Fruit fly (Drosophila melanogaster) S2 (cell line): ENCODE measurements around the gene Esyt2.

ENCODE experiments used
- CG8478 ChIP-seq: fragments of >200 bp; optimal IDR thresholded peaks from 2 replicates; lab custom pipeline; 2018
- CTCF ChIP-seq, 2 experiments: fragments of >200 bp; optimal IDR thresholded peaks; 2 replicates each; lab custom pipeline; 2018

DNA sequence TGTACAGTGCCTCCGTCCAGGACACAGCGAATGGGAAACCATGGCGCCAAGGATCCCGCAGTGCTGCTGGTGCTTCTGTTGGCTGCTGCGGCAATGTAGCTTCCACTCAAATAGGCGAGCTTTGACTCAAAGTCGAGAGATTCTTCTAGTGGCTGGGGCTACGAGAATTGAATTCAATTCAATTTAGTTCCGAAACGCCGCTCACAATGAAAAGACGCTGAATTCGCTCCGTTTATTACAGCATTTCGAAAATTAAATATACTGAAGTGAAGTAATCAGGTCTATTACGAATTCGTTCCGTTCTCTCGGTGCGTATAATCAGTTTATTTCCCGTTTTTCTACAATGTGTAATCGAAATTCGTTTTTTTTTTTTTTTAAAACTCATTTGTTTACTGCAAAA, 4.3 kb downstream of the Esyt2 start:
- TF ChIP-seq CTCF (optimal IDR thresholded peaks at IDR 0.05; lab: Kevin White, UChicago): no peak
- no peak for TF ChIP-seq CG8478 (lab: Kevin White, UChicago)
